Fruit fly (Drosophila melanogaster): Measurements from ENCODE around the gene CG13607.

Gene CG13607

DNA sequence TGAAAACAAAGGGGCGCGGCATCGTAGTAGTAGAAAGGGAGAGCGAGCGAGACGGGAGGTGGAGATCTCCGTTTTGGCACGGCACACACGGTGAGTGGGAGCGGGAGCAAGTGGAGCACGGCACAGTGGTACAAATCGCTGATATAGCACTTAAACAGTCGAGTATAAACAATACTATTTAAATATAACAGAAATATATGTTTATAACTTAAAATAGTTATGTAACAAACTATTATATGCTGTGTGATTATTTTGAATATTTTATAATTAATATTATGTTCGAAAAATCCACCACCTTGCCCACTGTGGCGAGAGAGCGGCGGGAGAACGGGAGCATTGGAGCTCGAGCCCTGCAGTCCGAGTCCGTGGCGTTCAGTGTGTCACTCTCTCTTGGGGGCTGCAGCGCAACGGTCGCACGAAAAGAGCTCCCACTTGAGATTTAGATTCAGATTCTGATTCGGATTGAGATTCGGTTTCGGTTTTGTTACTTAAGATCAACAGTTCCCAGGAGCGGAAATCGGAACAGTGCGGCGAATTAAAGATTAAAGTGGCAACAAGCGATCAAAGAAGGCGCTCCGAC lies 25.0 kb upstream of the CG13607 start, which contains the start of gene Kal1 (continued):
- TF ChIP-seq CG12155 (GFP tag; optimal IDR thresholded peaks at IDR 0.05) (peak; percentile 73), Ets97D (GFP tag; optimal IDR thresholded peaks at IDR 0.05) (no peak), gcm2 (GFP tag; optimal IDR thresholded peaks at IDR 0.05) (peak; percentile 35), CG6654 (GFP tag; optimal IDR thresholded peaks at IDR 0.05) (peak; percentile 73), az2 (GFP tag; optimal IDR thresholded peaks at IDR 0.05) (peak; percentile 89), unpg (GFP tag; optimal IDR thresholded peaks at IDR 0.05) (peak; percentile 96), CG6689 (GFP tag; IDR thresholded peaks at IDR 0.05) (peak; percentile 91), CG15696 (tag; optimal IDR thresholded peaks at IDR 0.05) (peak; percentile 53), CG14860 (GFP tag; IDR thresholded peaks at IDR 0.05; ENCODE audit: partially characterized antibody) (0 out of 3 replicates have a peak, but pooled peaks have one; percentile 40), tx (GFP tag; optimal IDR thresholded peaks at IDR 0.05) (no peak), nom (GFP tag; optimal IDR thresholded peaks at IDR 0.05) (peak; percentile 97), Usf (GFP tag; optimal IDR thresholded peaks at IDR 0.05) (peak; percentile 74), lov (optimal IDR thresholded peaks at IDR 0.05) (no peak), lov (GFP tag; IDR thresholded peaks at IDR 0.05) (peak; percentile 90), dmrt11E (tag; optimal IDR thresholded peaks at IDR 0.05) (peak; percentile 93), ATbp (GFP tag; optimal IDR thresholded peaks at IDR 0.05) (peak; percentile 96), CG12942 (GFP tag; optimal IDR thresholded peaks at IDR 0.05) (peak; percentile 75), Rfx (GFP tag; IDR thresholded peaks at IDR 0.05) (peak; percentile 80), C15 (GFP tag; IDR thresholded peaks at IDR 0.05) (peak; percentile 68; the same call in 1 of the 3 replicates), CG17361 (GFP tag; IDR thresholded peaks at IDR 0.05) (peak; percentile 90), CHES-1-like (GFP tag; optimal IDR thresholded peaks at IDR 0.05) (no peak), HLH54F (GFP tag; optimal IDR thresholded peaks at IDR 0.05) (no peak), fd102C (GFP tag; optimal IDR thresholded peaks at IDR 0.05) (peak; percentile 30), wek (GFP tag; optimal IDR thresholded peaks at IDR 0.05) (peak; percentile 72), lmd (GFP tag; IDR thresholded peaks at IDR 0.05) (peak; percentile 90), Mrtf (GFP tag; IDR thresholded peaks at IDR 0.05) (peak; percentile 83), CG11247 (GFP tag; IDR thresholded peaks at IDR 0.05) (peak; percentile 78), so (GFP tag; IDR thresholded peaks at IDR 0.05) (peak; percentile 97), wor (GFP tag; IDR thresholded peaks at IDR 0.05) (peak; percentile 93), CG12769 (tag; optimal IDR thresholded peaks at IDR 0.05) (peak; percentile 88), nmo (GFP tag; optimal IDR thresholded peaks at IDR 0.05) (peak; percentile 96), CG2712 (tag; optimal IDR thresholded peaks at IDR 0.05) (peak; percentile 97), Hand (GFP tag; optimal IDR thresholded peaks at IDR 0.05) (peak; percentile 73), Blimp-1 (GFP tag; optimal IDR thresholded peaks at IDR 0.05) (peak; percentile 96), CG9437 (GFP tag; optimal IDR thresholded peaks at IDR 0.05) (peak; percentile 81), disco-r (GFP tag; optimal IDR thresholded peaks at IDR 0.05) (no peak), CG10654 (GFP tag; optimal IDR thresholded peaks at IDR 0.05) (peak; percentile 83), CG34376 (GFP tag; optimal IDR thresholded peaks at IDR 0.05) (peak; percentile 6), CG13296 (GFP tag; optimal IDR thresholded peaks at IDR 0.05) (peak; percentile 88), btn (GFP tag; optimal IDR thresholded peaks at IDR 0.05) (no peak), HHEX (GFP tag; optimal IDR thresholded peaks at IDR 0.05) (peak; percentile 91), Atf3 (GFP tag; optimal IDR thresholded peaks at IDR 0.05) (no peak), dan (GFP tag; IDR thresholded peaks at IDR 0.05) (peak; percentile 37; the same call in 1 of the 2 replicates), knrl (GFP tag; IDR thresholded peaks at IDR 0.05; ENCODE audit: partially characterized antibody) (0 out of 3 replicates have a peak, but pooled peaks have one; percentile 38), CG12219 (GFP tag; optimal IDR thresholded peaks at IDR 0.05) (peak; percentile 93), maf-S (GFP tag; optimal IDR thresholded peaks at IDR 0.05) (no peak), CG4617 (GFP tag; optimal IDR thresholded peaks at IDR 0.05; ENCODE audit: borderline replicate concordance) (peak; percentile 65), gt (GFP tag; IDR thresholded peaks at IDR 0.05) (peak; percentile 60; the same call in 1 of the 2 replicates), croc (GFP tag; conservative IDR thresholded peaks at IDR 0.05) (peak; percentile 90), pum (GFP tag; optimal IDR thresholded peaks at IDR 0.05) (peak; percentile 34)
